Worm (Caenorhabditis elegans) whole organism, L1 larva: ENCODE data around the gene F53E4.2.

Experiments
- ceh-82 ChIP-seq, 3 experiments: fragments of 150-350 bp in 1 of 3; sonication (generic microtip) in 2 of 3; optimal IDR thresholded peaks; 2 replicates each; lab custom pipeline; 2014 to 2017; ENCODE audit warnings: missing biosample characterization in 3 of 3, missing genetic modification characterization in 3 of 3
- mdl-1 ChIP-seq, 2 experiments: fragments of 150-350 bp; optimal IDR thresholded peaks; 2 replicates each; lab custom pipeline; 2014 to 2017; ENCODE audit warnings: missing biosample characterization in 2 of 2, missing genetic modification characterization in 2 of 2, inconsistent platforms in 1 of 2

DNA sequence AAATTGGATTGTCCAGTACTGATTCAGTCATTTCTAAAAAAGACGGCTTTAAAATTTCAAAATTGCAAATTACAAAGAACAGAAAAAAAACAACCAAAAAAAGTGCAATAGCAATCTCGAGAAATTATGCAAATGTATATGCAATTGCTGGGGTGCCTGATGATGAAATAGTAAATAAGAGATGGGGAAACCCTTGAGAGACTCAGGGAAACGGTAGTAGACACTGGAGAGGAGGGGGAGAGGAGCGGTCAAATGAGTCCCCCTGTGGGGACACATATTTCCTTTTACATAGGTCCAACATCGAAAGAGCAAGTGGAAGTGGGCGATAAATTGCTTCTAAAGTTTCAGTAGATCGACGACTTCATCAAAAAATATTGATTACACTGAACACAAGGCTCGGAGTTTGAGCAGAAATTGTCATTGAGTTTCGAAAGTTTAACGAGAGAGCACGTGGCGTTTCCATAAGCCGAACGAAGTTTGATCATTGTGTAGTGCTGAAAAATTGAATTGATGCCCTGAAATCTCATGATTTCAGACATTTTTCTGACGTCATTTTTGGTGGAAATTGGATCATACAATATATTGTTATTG lies 43.8 kb upstream of the F53E4.2 start, which contains the start of the genes fbxa-153 and str-12:
- TF ChIP-seq mdl-1 (tag; optimal IDR thresholded peaks at IDR 0.05; lab: Kevin White, UChicago) = no peak
- TF ChIP-seq ceh-82 (tag; optimal IDR thresholded peaks at IDR 0.05; lab: Kevin White, UChicago) = peak in 1 of 3 experiments; percentile 28
